Fruit fly (Drosophila melanogaster): ENCODE data around the gene Galphaf.
A peak's percentile ranks its signal among the peaks of the same experiment; 100 is the strongest.

The Galphaf gene

DNA sequence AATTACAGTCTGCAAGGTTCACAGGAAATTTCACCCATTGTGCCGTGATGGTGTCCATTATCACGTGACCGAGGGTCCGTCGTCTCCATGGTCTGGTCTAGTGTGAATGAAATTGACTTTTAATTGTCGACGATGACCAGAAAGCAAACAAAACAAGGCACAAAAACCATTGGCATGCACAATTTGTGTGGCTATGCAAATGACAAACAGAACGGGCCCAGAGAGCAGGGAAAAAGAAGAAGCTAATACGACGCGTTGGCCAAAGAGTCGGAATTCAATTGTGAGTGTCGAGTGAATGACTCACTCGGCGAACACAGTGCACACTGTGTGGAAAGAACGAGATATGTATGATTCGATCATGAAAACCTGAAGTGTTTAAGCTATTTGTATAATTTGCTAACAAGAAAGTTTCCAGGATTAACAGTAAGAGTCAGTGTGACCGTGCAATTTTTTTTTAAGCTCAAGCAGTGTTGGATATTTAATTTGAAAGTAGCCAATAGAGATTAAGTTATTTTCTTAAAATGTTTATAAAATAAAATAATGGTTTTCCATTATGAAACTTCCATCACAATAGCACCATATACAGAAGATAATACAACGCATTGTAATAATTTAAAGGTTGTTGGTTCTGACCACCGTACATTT, 32.0 kb downstream of the Galphaf start (continued):
- no peak for TF ChIP-seq Eip74EF (GFP tag; optimal IDR thresholded peaks at IDR 0.05)
- peak; percentile 2 for TF ChIP-seq CG16815 (GFP tag; optimal IDR thresholded peaks at IDR 0.05)
- TF ChIP-seq tio (GFP tag; optimal IDR thresholded peaks at IDR 0.05), result peak; percentile 6
- 0 out of 2 replicates have a peak, but pooled peaks have one; percentile 4 for TF ChIP-seq HLH3B (GFP tag; IDR thresholded peaks at IDR 0.05)
- no peak for TF ChIP-seq Lpt (GFP tag; optimal IDR thresholded peaks at IDR 0.05)
- peak; percentile 41 for TF ChIP-seq lab (GFP tag; optimal IDR thresholded peaks at IDR 0.05)
- TF ChIP-seq vvl (GFP tag; IDR thresholded peaks at IDR 0.05), result peak; percentile 81
- 0 out of 2 replicates have a peak, but pooled peaks have one; percentile 27 for TF ChIP-seq CG32532 (GFP tag; IDR thresholded peaks at IDR 0.05)
- TF ChIP-seq Dip3 (GFP tag; optimal IDR thresholded peaks at IDR 0.05), result peak; percentile 11
- peak; percentile 8 for TF ChIP-seq CG1529 (GFP tag; optimal IDR thresholded peaks at IDR 0.05)
- TF ChIP-seq Mes4 (GFP tag; optimal IDR thresholded peaks at IDR 0.05), result no peak
- peak; percentile 3 for TF ChIP-seq CG2875 (GFP tag; optimal IDR thresholded peaks at IDR 0.05)
- no peak for TF ChIP-seq mam (GFP tag; optimal IDR thresholded peaks at IDR 0.05)
- peak; percentile 13 for TF ChIP-seq Ssrp (tag; optimal IDR thresholded peaks at IDR 0.05)
- no peak for TF ChIP-seq CG14441 (GFP tag; IDR thresholded peaks at IDR 0.05)
- no peak for TF ChIP-seq knrl (GFP tag; IDR thresholded peaks at IDR 0.05; ENCODE audit: partially characterized antibody)
- no peak for TF ChIP-seq abd-A (tag; optimal IDR thresholded peaks at IDR 0.05)
- TF ChIP-seq ind (GFP tag; optimal IDR thresholded peaks at IDR 0.05), result no peak
- TF ChIP-seq lov (optimal IDR thresholded peaks at IDR 0.05), result no peak
- TF ChIP-seq lov (GFP tag; IDR thresholded peaks at IDR 0.05), result no peak
- TF ChIP-seq hkb (optimal IDR thresholded peaks at IDR 0.05), result no peak
- no peak for TF ChIP-seq hkb (GFP tag; IDR thresholded peaks at IDR 0.05)
- TF ChIP-seq CG18262 (tag; optimal IDR thresholded peaks at IDR 0.05), result peak; percentile 64
- TF ChIP-seq Max (GFP tag; optimal IDR thresholded peaks at IDR 0.05), result no peak
- TF ChIP-seq eve (GFP tag; optimal IDR thresholded peaks at IDR 0.05), result peak in 1 of 2 experiments; percentile 7
- no peak for TF ChIP-seq slp2 (GFP tag; optimal IDR thresholded peaks at IDR 0.05)
- 0 out of 2 replicates have a peak, but pooled peaks have one; percentile 13 for TF ChIP-seq lmd (GFP tag; IDR thresholded peaks at IDR 0.05)
- TF ChIP-seq CG8924 (tag; optimal IDR thresholded peaks at IDR 0.05), result peak; percentile 30
- TF ChIP-seq Xbp1 (GFP tag; optimal IDR thresholded peaks at IDR 0.05), result peak; percentile 26
- TF ChIP-seq sc (optimal IDR thresholded peaks at IDR 0.05), result no peak
- TF ChIP-seq sc (GFP tag; optimal IDR thresholded peaks at IDR 0.05), result no peak
- no peak for TF ChIP-seq CG30020 (tag; optimal IDR thresholded peaks at IDR 0.05)
- peak; percentile 22 for TF ChIP-seq CG8388 (GFP tag; optimal IDR thresholded peaks at IDR 0.05)
- no peak for TF ChIP-seq slbo (GFP tag; IDR thresholded peaks at IDR 0.05)
- no peak for TF ChIP-seq Drgx (GFP tag; IDR thresholded peaks at IDR 0.05)
- peak; percentile 12 for TF ChIP-seq bcd (GFP tag; optimal IDR thresholded peaks at IDR 0.05)
- TF ChIP-seq corto (GFP tag; optimal IDR thresholded peaks at IDR 0.05), result no peak
- no peak for TF ChIP-seq CG6254 (GFP tag; optimal IDR thresholded peaks at IDR 0.05)
- no peak for TF ChIP-seq otp (GFP tag; IDR thresholded peaks at IDR 0.05)
- no peak for TF ChIP-seq CG17612 (GFP tag; IDR thresholded peaks at IDR 0.05)
- no peak for TF ChIP-seq Side (GFP tag; optimal IDR thresholded peaks at IDR 0.05)
- peak in 1 of 2 experiments; percentile 15 for TF ChIP-seq dpn (GFP tag; optimal IDR thresholded peaks at IDR 0.05)
- TF ChIP-seq CG11456 (GFP tag; IDR thresholded peaks at IDR 0.05), result no peak
- no peak for TF ChIP-seq pnt (GFP tag; optimal IDR thresholded peaks at IDR 0.05)
- TF ChIP-seq CG4820 (GFP tag; optimal IDR thresholded peaks at IDR 0.05), result no peak
- TF ChIP-seq CG31441 (GFP tag; IDR thresholded peaks at IDR 0.05), result peak; percentile 55
- peak; percentile 54; the same call in 2 of the 3 replicates for TF ChIP-seq row (GFP tag; IDR thresholded peaks at IDR 0.05)
- TF ChIP-seq B-H2 (GFP tag; optimal IDR thresholded peaks at IDR 0.05), result no peak
- peak; percentile 59; the same call in 2 of the 3 replicates for TF ChIP-seq CG17361 (GFP tag; IDR thresholded peaks at IDR 0.05)
- TF ChIP-seq lilli (GFP tag; optimal IDR thresholded peaks at IDR 0.05), result peak; percentile 37
- no peak for TF ChIP-seq nerfin-1 (tag; optimal IDR thresholded peaks at IDR 0.05)

Measured in whole organism, embryonic.